Worm (Caenorhabditis elegans) whole organism, L2 larva: ENCODE measurements around the gene sftb-1.

Experiments used
- blmp-1 ChIP-seq: sonication (generic microtip); optimal IDR thresholded peaks from 2 replicates; lab custom pipeline; 2017; ENCODE audit warnings: missing genetic modification characterization, mild to moderate bottlenecking, missing compliant biosample characterization, antibody characterized with exemption, moderate library complexity; ENCODE audit not compliant: insufficient read depth
- egl-27 ChIP-seq: sonication (generic microtip); optimal IDR thresholded peaks from 3 replicates; lab custom pipeline; 2017; ENCODE audit warnings: missing biosample characterization, missing genetic modification reagents, missing genetic modification characterization
- nhr-6 ChIP-seq: fragments of 150-350 bp; optimal IDR thresholded peaks from 2 replicates; lab custom pipeline; 2014; ENCODE audit warnings: missing biosample characterization, missing genetic modification characterization
- unc-62 ChIP-seq: fragments of 150-350 bp; optimal IDR thresholded peaks from 2 replicates; lab custom pipeline; 2014; ENCODE audit warnings: missing biosample characterization, missing genetic modification reagents, missing genetic modification characterization

ce11 chrIII:4237660-4238059, 31.4 kb downstream of the sftb-1 start:
- peak; percentile 6 for TF ChIP-seq unc-62 (GFP tag; lab: Kevin White, UChicago)
- peak; percentile 87 for TF ChIP-seq nhr-6 (tag; lab: Kevin White, UChicago)
- peak; percentile 91 for TF ChIP-seq egl-27 (tag; lab: Kevin White, UChicago)
- peak; percentile 91 for TF ChIP-seq blmp-1 (tag; lab: Kevin White, UChicago)
